Worm (Caenorhabditis elegans): ENCODE data around the gene soc-2.

soc-2 gene

ce11 chrIV:5077918-5078317 lies 74.4 kb downstream of the soc-2 start:
- TF ChIP-seq blmp-1 (tag; optimal IDR thresholded peaks at IDR 0.05) = peak; percentile 68
- no peak for TF ChIP-seq dsc-1 (tag; optimal IDR thresholded peaks at IDR 0.05)
- TF ChIP-seq ceh-88 (GFP tag; IDR thresholded peaks at IDR 0.05) = no peak
- no peak for TF ChIP-seq hlh-4 (tag; optimal IDR thresholded peaks at IDR 0.05)
- TF ChIP-seq nhr-12 (tag; optimal IDR thresholded peaks at IDR 0.05) = no peak
- TF ChIP-seq lsy-2 (tag; optimal IDR thresholded peaks at IDR 0.05) = peak in 1 of 2 experiments; percentile 10
- TF ChIP-seq sox-4 (tag; optimal IDR thresholded peaks at IDR 0.05) = no peak
- no peak for TF ChIP-seq jun-1 (tag; optimal IDR thresholded peaks at IDR 0.05)
- TF ChIP-seq grh-1 (GFP tag; IDR thresholded peaks at IDR 0.05) = no peak
- TF ChIP-seq sptf-1 (tag; optimal IDR thresholded peaks at IDR 0.05) = no peak
- no peak for TF ChIP-seq ceh-90 (tag; optimal IDR thresholded peaks at IDR 0.05)
- no peak for TF ChIP-seq aha-1 (tag; optimal IDR thresholded peaks at IDR 0.05)
- peak; percentile 7 for TF ChIP-seq snu-23 (GFP tag; optimal IDR thresholded peaks at IDR 0.05)
- TF ChIP-seq mef-2 (tag; optimal IDR thresholded peaks at IDR 0.05) = no peak
- no peak for TF ChIP-seq unc-130 (tag; optimal IDR thresholded peaks at IDR 0.05)
- TF ChIP-seq nhr-84 (tag; optimal IDR thresholded peaks at IDR 0.05) = no peak
- TF ChIP-seq alr-1 (tag; optimal IDR thresholded peaks at IDR 0.05; ENCODE audit: borderline replicate concordance) = no peak
- peak; percentile 14 for TF ChIP-seq lin-14 (GFP tag; optimal IDR thresholded peaks at IDR 0.05)
- TF ChIP-seq sup-37 (GFP tag; optimal IDR thresholded peaks at IDR 0.05) = no peak
- peak; percentile 33 for TF ChIP-seq nhr-85 (tag)
- TF ChIP-seq nhr-20 (tag; optimal IDR thresholded peaks at IDR 0.05) = no peak
- no peak for TF ChIP-seq lir-3 (tag; optimal IDR thresholded peaks at IDR 0.05; ENCODE audit: poor library complexity)
- no peak for TF ChIP-seq nhr-76 (tag; optimal IDR thresholded peaks at IDR 0.05)
- no peak for TF ChIP-seq pag-3 (tag; optimal IDR thresholded peaks at IDR 0.05; ENCODE audit: borderline replicate concordance, insufficient read depth)
